Worm (Caenorhabditis elegans): ENCODE results near the gene Y57G11C.36.

ce11 chrIV:14764719-14765173 lies 8.8 kb downstream of the Y57G11C.36 start:
- TF ChIP-seq T22C8.4 (GFP tag; IDR thresholded peaks at IDR 0.05) (no peak), klf-2 (GFP tag; conservative IDR thresholded peaks at IDR 0.05) (no peak), ztf-23 (GFP tag; IDR thresholded peaks at IDR 0.05) (no peak), tab-1 (GFP tag; IDR thresholded peaks at IDR 0.05) (no peak), ref-1 (GFP tag; conservative IDR thresholded peaks at IDR 0.05) (no peak), med-1 (GFP tag; optimal IDR thresholded peaks at IDR 0.05; ENCODE audit: insufficient read depth) (no peak), ztf-29 (GFP tag; IDR thresholded peaks at IDR 0.05) (no peak), flt-1 (GFP tag; IDR thresholded peaks at IDR 0.05) (no peak)

Data from whole organism, midembryonic.